Fruit fly (Drosophila melanogaster) whole organism, embryonic: Measurements from ENCODE around the gene Rpt4.
A peak's percentile ranks its signal among the peaks of the same experiment; 100 is the strongest.

ENCODE experiments used
- B-H2 ChIP-seq: fragments of 200-800 bp; sonication (Bioruptor generic); optimal IDR thresholded peaks from 2 replicates; lab custom pipeline; 2018; ENCODE audit warnings: missing biosample characterization, mild to moderate bottlenecking, missing genetic modification characterization
- CG10321 ChIP-seq: fragments of 200-800 bp; sonication (Bioruptor generic); IDR thresholded peaks from 2 replicates; pipeline ENCODE4 v1.3.6; 2022; ENCODE audit warnings: missing biosample characterization, missing genetic modification characterization
- CG10462 ChIP-seq: fragments of 200-800 bp; sonication (Bioruptor generic); optimal IDR thresholded peaks from 2 replicates; lab custom pipeline; 2016; ENCODE audit warnings: missing biosample characterization, missing genetic modification characterization
- CG12071 ChIP-seq: fragments of 200-800 bp; sonication (Bioruptor generic); optimal IDR thresholded peaks from 3 replicates; lab custom pipeline; 2018; ENCODE audit warnings: missing biosample characterization, mild to moderate bottlenecking, missing genetic modification characterization
- CG12236 ChIP-seq: fragments of 200-800 bp; sonication (Bioruptor generic); optimal IDR thresholded peaks from 2 replicates; lab custom pipeline; 2016; ENCODE audit warnings: missing biosample characterization, missing genetic modification characterization
- CG14860 ChIP-seq: fragments of 200-800 bp; sonication (Bioruptor generic); IDR thresholded peaks from 3 replicates; pipeline ENCODE4 v1.3.6; 2022; ENCODE audit warnings: missing biosample characterization, missing genetic modification characterization; ENCODE audit not compliant: partially characterized antibody
- CG1529 ChIP-seq: fragments of 200-800 bp; sonication (Bioruptor generic); optimal IDR thresholded peaks from 3 replicates; lab custom pipeline; 2018; ENCODE audit warnings: missing biosample characterization, missing genetic modification characterization
- CG15696 ChIP-seq: fragments of 200-800 bp; sonication (Bioruptor generic); optimal IDR thresholded peaks from 2 replicates; lab custom pipeline; 2019; ENCODE audit warnings: missing biosample characterization, mild to moderate bottlenecking, missing genetic modification characterization, moderate library complexity
- CG16815 ChIP-seq: fragments of 200-800 bp; sonication (Bioruptor generic); optimal IDR thresholded peaks from 3 replicates; lab custom pipeline; 2017; ENCODE audit warnings: missing biosample characterization, mild to moderate bottlenecking, missing genetic modification characterization
- CG17361 ChIP-seq: fragments of 200-800 bp; sonication (Bioruptor generic); IDR thresholded peaks from 3 replicates; pipeline ENCODE4 v1.3.6; 2022; ENCODE audit warnings: missing biosample characterization, missing genetic modification characterization
- CG17568 ChIP-seq: fragments of 200-800 bp; sonication (Bioruptor generic); optimal IDR thresholded peaks from 2 replicates; lab custom pipeline; 2018; ENCODE audit warnings: missing biosample characterization, mild to moderate bottlenecking, missing genetic modification characterization, moderate library complexity
- CG17829 ChIP-seq: fragments of 200-800 bp; optimal IDR thresholded peaks from 2 replicates; lab custom pipeline; 2019; ENCODE audit warnings: missing biosample characterization, mild to moderate bottlenecking, missing genetic modification characterization, moderate library complexity
- CG2202 ChIP-seq: fragments of 200-800 bp; sonication (Bioruptor generic); optimal IDR thresholded peaks from 2 replicates; lab custom pipeline; 2018; ENCODE audit warnings: missing biosample characterization, mild to moderate bottlenecking, missing genetic modification characterization
- CG34422 ChIP-seq: fragments of 200-800 bp; sonication (Bioruptor generic); IDR thresholded peaks from 3 replicates; pipeline ENCODE4 v1.3.6; 2022; ENCODE audit warnings: missing biosample characterization, missing genetic modification characterization
- CG4730 ChIP-seq: fragments of 200-800 bp; sonication (Bioruptor generic); IDR thresholded peaks from 2 replicates; pipeline ENCODE4 v1.3.6; 2022; ENCODE audit warnings: missing biosample characterization, missing genetic modification characterization
- CG5245 ChIP-seq: fragments of 200-800 bp; sonication (Bioruptor generic); optimal IDR thresholded peaks from 3 replicates; lab custom pipeline; 2016; ENCODE audit warnings: missing biosample characterization, missing genetic modification characterization
- CG5953 ChIP-seq: fragments of 200-800 bp; sonication (Bioruptor generic); IDR thresholded peaks from 2 replicates; pipeline ENCODE4 v1.3.6; 2022; ENCODE audit warnings: missing biosample characterization, missing genetic modification characterization
- CG7357 ChIP-seq: fragments of 200-800 bp; sonication (Bioruptor generic); IDR thresholded peaks from 3 replicates; pipeline ENCODE4 v1.3.6; 2022; ENCODE audit warnings: missing biosample characterization, missing genetic modification characterization
- CG7745 ChIP-seq: fragments of 200-800 bp; sonication (Bioruptor generic); optimal IDR thresholded peaks from 2 replicates; lab custom pipeline; 2018; ENCODE audit warnings: missing biosample characterization, mild to moderate bottlenecking, missing genetic modification characterization, moderate library complexity
- CG7987 ChIP-seq: fragments of 200-800 bp; sonication (Bioruptor generic); optimal IDR thresholded peaks from 2 replicates; lab custom pipeline; 2018; ENCODE audit warnings: missing biosample characterization, mild to moderate bottlenecking, missing genetic modification characterization, moderate library complexity
- CG8924 ChIP-seq: fragments of 200-800 bp; optimal IDR thresholded peaks from 3 replicates; lab custom pipeline; 2019; ENCODE audit warnings: missing biosample characterization, mild to moderate bottlenecking, missing genetic modification characterization, moderate library complexity
- CG9727 ChIP-seq: fragments of 200-800 bp; sonication (Bioruptor generic); optimal IDR thresholded peaks from 3 replicates; lab custom pipeline; 2017; ENCODE audit warnings: missing biosample characterization, mild to moderate bottlenecking, missing genetic modification characterization
- Dek ChIP-seq: fragments of 200-800 bp; sonication (Bioruptor generic); optimal IDR thresholded peaks from 3 replicates; lab custom pipeline; 2019; ENCODE audit warnings: missing biosample characterization, mild to moderate bottlenecking, missing genetic modification characterization, moderate library complexity
- GATAe ChIP-seq: fragments of 200-800 bp; sonication (Bioruptor generic); conservative IDR thresholded peaks from 2 replicates; pipeline ENCODE4 v1.3.6; 2022; ENCODE audit warnings: missing biosample characterization, missing genetic modification characterization
- H15 ChIP-seq: fragments of 200-800 bp; sonication (Bioruptor generic); IDR thresholded peaks from 3 replicates; pipeline ENCODE4 v1.3.6; 2022; ENCODE audit warnings: missing biosample characterization, missing genetic modification characterization
- Lhr ChIP-seq: fragments of 200-800 bp; sonication (Bioruptor generic); optimal IDR thresholded peaks from 3 replicates; lab custom pipeline; 2017; ENCODE audit warnings: mild to moderate bottlenecking, missing biosample characterization, missing genetic modification reagents, missing genetic modification characterization
- MESR4 ChIP-seq: fragments of 200-800 bp; sonication (Bioruptor generic); optimal IDR thresholded peaks from 2 replicates; lab custom pipeline; 2018; ENCODE audit warnings: missing biosample characterization, mild to moderate bottlenecking, missing genetic modification characterization, moderate library complexity
- Rx ChIP-seq: fragments of 200-800 bp; sonication (Bioruptor generic); IDR thresholded peaks from 2 replicates; pipeline ENCODE4 v1.3.6; 2022; ENCODE audit warnings: missing biosample characterization, missing genetic modification characterization
- Sin3A ChIP-seq: fragments of >200 bp; optimal IDR thresholded peaks from 2 replicates; lab custom pipeline; 2018
- Tbp ChIP-seq: fragments of >200 bp; optimal IDR thresholded peaks from 2 replicates; lab custom pipeline; 2018; ENCODE audit warnings: missing biosample characterization, missing genetic modification characterization
- abd-A ChIP-seq: fragments of 200-800 bp; sonication (Bioruptor generic); optimal IDR thresholded peaks from 3 replicates; lab custom pipeline; 2019; ENCODE audit warnings: missing biosample characterization, mild to moderate bottlenecking, missing genetic modification characterization, moderate library complexity
- ash1 ChIP-seq: fragments of 200-800 bp; sonication (Bioruptor generic); optimal IDR thresholded peaks from 2 replicates; lab custom pipeline; 2018; ENCODE audit warnings: missing biosample characterization, mild to moderate bottlenecking, missing genetic modification characterization
- az2 ChIP-seq: fragments of 200-800 bp; sonication (Bioruptor generic); optimal IDR thresholded peaks from 3 replicates; lab custom pipeline; 2016; ENCODE audit warnings: missing biosample characterization, missing genetic modification characterization
- crol ChIP-seq: fragments of 200-800 bp; sonication (Bioruptor generic); IDR thresholded peaks from 2 replicates; pipeline ENCODE4 v1.3.6; 2022; ENCODE audit warnings: missing biosample characterization, missing genetic modification characterization
- crp ChIP-seq, 2 experiments: fragments of 200-800 bp; sonication (Bioruptor generic); optimal IDR thresholded peaks; 2 replicates in 1 of 2; 3 replicates in 1 of 2; lab custom pipeline; 2017; ENCODE audit warnings: missing biosample characterization in 2 of 2, missing genetic modification characterization in 2 of 2, mild to moderate bottlenecking in 1 of 2, moderate library complexity in 1 of 2
- dpn ChIP-seq, 2 experiments: fragments of 200-800 bp; sonication (Bioruptor generic); optimal IDR thresholded peaks; 3 replicates each; lab custom pipeline; 2016; ENCODE audit warnings: missing biosample characterization in 2 of 2, missing genetic modification characterization in 2 of 2
- dysf ChIP-seq: fragments of 200-800 bp; sonication (Bioruptor generic); IDR thresholded peaks from 3 replicates; pipeline ENCODE4 v1.3.6; 2022; ENCODE audit warnings: missing biosample characterization, missing genetic modification characterization
- esg ChIP-seq: fragments of 200-800 bp; sonication (Bioruptor generic); conservative IDR thresholded peaks from 2 replicates; pipeline ENCODE4 v1.3.6; 2022; ENCODE audit warnings: missing biosample characterization, missing genetic modification characterization
- ftz-f1 ChIP-seq: fragments of 200-800 bp; sonication (Bioruptor generic); optimal IDR thresholded peaks from 2 replicates; lab custom pipeline; 2016; ENCODE audit warnings: missing biosample characterization, missing genetic modification characterization
- grn ChIP-seq: fragments of 200-800 bp; sonication (Bioruptor generic); optimal IDR thresholded peaks from 3 replicates; lab custom pipeline; 2017; ENCODE audit warnings: missing biosample characterization, missing genetic modification characterization
- jumu ChIP-seq: fragments of 200-800 bp; sonication (Bioruptor generic); optimal IDR thresholded peaks from 3 replicates; lab custom pipeline; 2016; ENCODE audit warnings: missing biosample characterization, missing genetic modification characterization
- klu ChIP-seq: fragments of 200-800 bp; sonication (Bioruptor generic); IDR thresholded peaks from 2 replicates; pipeline ENCODE4 v1.3.6; 2022; ENCODE audit warnings: missing biosample characterization, missing genetic modification characterization
- lbe ChIP-seq: fragments of 200-800 bp; sonication (Bioruptor generic); optimal IDR thresholded peaks from 2 replicates; lab custom pipeline; 2016; ENCODE audit warnings: missing biosample characterization, mild to moderate bottlenecking, missing genetic modification characterization
- peb ChIP-seq: fragments of 200-800 bp; sonication (Bioruptor generic); IDR thresholded peaks from 2 replicates; pipeline ENCODE4 v1.3.6; 2022; ENCODE audit warnings: missing biosample characterization, missing genetic modification characterization
- repo ChIP-seq: fragments of 200-800 bp; sonication (Bioruptor generic); optimal IDR thresholded peaks from 2 replicates; lab custom pipeline; 2016; ENCODE audit warnings: missing biosample characterization, missing genetic modification characterization
- sc ChIP-seq, 3 experiments: fragments of >200 bp in 2 of 3; fragments of 200-800 bp in 1 of 3; sonication (Bioruptor generic) in 1 of 3; optimal IDR thresholded peaks; 2 replicates in 2 of 3; 3 replicates in 1 of 3; lab custom pipeline; 2017; ENCODE audit warnings: mild to moderate bottlenecking in 1 of 3, missing biosample characterization in 1 of 3, missing genetic modification characterization in 1 of 3, missing genetic modification reagents in 1 of 3
- sisA ChIP-seq: fragments of 200-800 bp; sonication (Bioruptor generic); IDR thresholded peaks from 2 replicates; pipeline ENCODE4 v1.3.6; 2022; ENCODE audit warnings: missing biosample characterization, missing genetic modification characterization
- tio ChIP-seq: fragments of 200-800 bp; sonication (Bioruptor generic); optimal IDR thresholded peaks from 2 replicates; lab custom pipeline; 2017; ENCODE audit warnings: missing biosample characterization, missing genetic modification characterization, inconsistent platforms
- ttk ChIP-seq: fragments of 200-800 bp; sonication (Bioruptor generic); IDR thresholded peaks from 2 replicates; pipeline ENCODE4 v2.1.2; 2022; ENCODE audit warnings: missing biosample characterization, missing genetic modification characterization
- unc-4 ChIP-seq: fragments of 200-800 bp; sonication (Bioruptor generic); IDR thresholded peaks from 2 replicates; pipeline ENCODE4 v1.3.6; 2022; ENCODE audit warnings: missing biosample characterization, missing genetic modification characterization; ENCODE audit not compliant: partially characterized antibody

Rpt4 gene

DNA sequence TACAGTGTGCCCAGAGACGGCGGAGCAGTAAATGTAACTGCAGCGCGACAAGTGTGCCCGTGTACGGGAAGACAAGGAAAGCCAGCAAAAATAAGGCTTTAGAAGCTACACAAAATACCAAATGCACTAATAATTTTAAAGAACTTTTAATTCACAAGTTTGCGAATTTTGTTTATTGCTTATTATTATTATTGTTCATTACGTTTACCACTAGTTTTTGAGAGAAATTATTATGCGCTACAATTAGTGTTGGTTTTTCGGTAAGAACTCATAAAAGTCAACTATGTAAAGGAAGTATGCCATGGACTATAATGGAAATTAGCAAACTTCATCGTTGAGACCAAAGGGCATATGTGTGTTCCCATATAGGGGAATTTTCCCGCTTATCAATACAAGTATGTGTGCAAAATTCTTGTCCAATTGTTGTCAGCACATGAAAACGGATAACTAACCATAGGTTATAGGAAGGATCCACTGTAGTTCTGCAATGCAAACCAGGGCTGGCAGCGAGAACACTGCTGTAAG, 23.8 kb downstream of the Rpt4 start, which contains the start of gene schlank (continued):
- no peak for TF ChIP-seq CG17568 (GFP tag; lab: Kevin White, UChicago)
- TF ChIP-seq az2, result peak; percentile 55
- no peak for TF ChIP-seq ash1
- TF ChIP-seq CG16815 (GFP tag; lab: Kevin White, UChicago), result peak; percentile 33
- TF ChIP-seq Lhr, result peak; percentile 71
- no peak for TF ChIP-seq crp (GFP tag; optimal IDR thresholded peaks at IDR 0.05; lab: Kevin White, UChicago)
- no peak for TF ChIP-seq CG12236 (GFP tag; lab: Kevin White, UChicago)
- no peak for TF ChIP-seq CG10321 (GFP tag; lab: Robert Waterston, UW)
- no peak for TF ChIP-seq ftz-f1 (GFP tag; lab: Kevin White, UChicago)
- peak; percentile 22; the same call in 1 of the 2 replicates for TF ChIP-seq klu (GFP tag; lab: Robert Waterston, UW)
- TF ChIP-seq CG14860 (GFP tag; lab: Robert Waterston, UW), result no peak
- 0 out of 2 replicates have a peak, but pooled peaks have one; percentile 13 for TF ChIP-seq CG5953 (GFP tag; lab: Robert Waterston, UW)
- TF ChIP-seq grn, result no peak
- TF ChIP-seq CG12071, result peak; percentile 25
- no peak for TF ChIP-seq CG7987 (GFP tag; lab: Kevin White, UChicago)
- TF ChIP-seq CG9727 (GFP tag; lab: Kevin White, UChicago), result peak; percentile 55
- TF ChIP-seq esg, result peak; percentile 57
- no peak for TF ChIP-seq unc-4 (GFP tag; lab: Robert Waterston, UW)
- TF ChIP-seq CG1529, result no peak
- peak; percentile 71 for TF ChIP-seq CG17361
- TF ChIP-seq H15 (GFP tag; lab: Robert Waterston, UW), result peak; percentile 45; the same call in 1 of the 3 replicates
- TF ChIP-seq abd-A, result no peak
- TF ChIP-seq dpn (GFP tag; optimal IDR thresholded peaks at IDR 0.05; lab: Kevin White, UChicago), result peak; percentile 56 to 57
- TF ChIP-seq CG2202 (tag; lab: Kevin White, UChicago), result no peak
- TF ChIP-seq peb (GFP tag; lab: Robert Waterston, UW), result 0 out of 2 replicates have a peak, but pooled peaks have one; percentile 29
- TF ChIP-seq CG8924 (tag; lab: Kevin White, UChicago), result peak; percentile 25
- no peak for TF ChIP-seq sc (optimal IDR thresholded peaks at IDR 0.05; lab: Kevin White, UChicago)
- TF ChIP-seq sc (GFP tag; optimal IDR thresholded peaks at IDR 0.05; lab: Kevin White, UChicago), result no peak
- TF ChIP-seq CG34422 (GFP tag; lab: Robert Waterston, UW), result no peak
- TF ChIP-seq sisA (GFP tag; lab: Robert Waterston, UW), result peak; percentile 74
- TF ChIP-seq B-H2 (GFP tag; lab: Kevin White, UChicago), result no peak
- TF ChIP-seq CG5245 (GFP tag; lab: Kevin White, UChicago), result no peak
- TF ChIP-seq CG15696, result peak; percentile 36
- no peak for TF ChIP-seq crol (GFP tag; lab: Robert Waterston, UW)
- TF ChIP-seq Rx, result peak; percentile 37; the same call in 1 of the 2 replicates
- no peak for TF ChIP-seq tio (GFP tag; lab: Kevin White, UChicago)
- TF ChIP-seq CG17829 (tag; lab: Kevin White, UChicago), result peak; percentile 28
- no peak for TF ChIP-seq lbe
- peak; percentile 74 for TF ChIP-seq dysf (GFP tag; lab: Robert Waterston, UW)
- no peak for TF ChIP-seq CG7745
- peak; percentile 74 for TF ChIP-seq jumu (GFP tag; lab: Kevin White, UChicago)
- TF ChIP-seq Dek (tag; lab: Kevin White, UChicago), result peak; percentile 35
- TF ChIP-seq ttk (GFP tag; lab: Robert Waterston, UW), result peak; percentile 26; the same call in 1 of the 2 replicates
- TF ChIP-seq CG7357 (GFP tag; lab: Robert Waterston, UW), result peak; percentile 62; the same call in 2 of the 3 replicates
- peak; percentile 26 for TF ChIP-seq CG10462 (GFP tag; lab: Kevin White, UChicago)
- TF ChIP-seq Sin3A (lab: Kevin White, UChicago), result peak; percentile 37
- TF ChIP-seq MESR4 (GFP tag; lab: Kevin White, UChicago), result no peak
- TF ChIP-seq repo (GFP tag; lab: Kevin White, UChicago), result peak; percentile 24
- TF ChIP-seq CG4730, result no peak
- no peak for TF ChIP-seq GATAe (GFP tag; lab: Robert Waterston, UW)
- no peak for TF ChIP-seq Tbp (GFP tag; lab: Kevin White, UChicago)
